Fruit fly (Drosophila melanogaster) Kc167 (cell line): ENCODE results near the gene run.

ENCODE experiments used
- Sin3A ChIP-seq: fragments of >200 bp; optimal IDR thresholded peaks from 2 replicates; lab custom pipeline; 2018; ENCODE audit warnings: missing external identifiers
- h ChIP-seq: fragments of >200 bp; optimal IDR thresholded peaks from 3 replicates; lab custom pipeline; 2018; ENCODE audit warnings: missing external identifiers
- ttk ChIP-seq: sonication (Bioruptor generic); optimal IDR thresholded peaks from 2 replicates; lab custom pipeline; 2017; ENCODE audit warnings: missing external identifiers

DNA sequence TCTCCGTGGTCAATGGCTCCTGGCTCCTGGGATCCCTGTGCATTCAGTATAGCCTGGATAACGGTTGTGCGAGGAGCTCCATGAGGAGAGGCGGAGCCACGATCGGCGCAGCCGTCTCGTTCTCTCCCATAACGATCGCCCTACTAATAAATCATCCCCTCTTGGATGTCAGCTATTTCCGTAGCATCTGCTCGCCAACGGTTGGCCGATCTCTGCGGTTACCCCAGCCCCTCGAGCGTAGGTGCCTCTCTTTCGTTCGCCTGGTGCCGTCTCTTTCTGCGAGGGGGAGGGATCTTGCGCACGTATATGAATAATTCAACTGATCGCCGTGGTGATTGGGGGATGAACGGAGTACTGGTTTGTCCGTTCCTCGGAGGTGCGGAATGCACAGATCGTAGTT, at the start of gene run:
- TF ChIP-seq Sin3A (lab: Kevin White, UChicago) = no peak
- no peak for TF ChIP-seq ttk (lab: Kevin White, UChicago)
- TF ChIP-seq h = no peak
